Fruit fly (Drosophila melanogaster): ENCODE data around the gene yellow-e2.

- TF ChIP-seq Hr96 (GFP tag; optimal IDR thresholded peaks at IDR 0.05) = no peak
- TF ChIP-seq kay (GFP tag; ENCODE audit: borderline replicate concordance) = no peak
- no peak for TF ChIP-seq bab1 (GFP tag; optimal IDR thresholded peaks at IDR 0.05)
- TF ChIP-seq tj (GFP tag; optimal IDR thresholded peaks at IDR 0.05) = no peak
- TF ChIP-seq pad (GFP tag; optimal IDR thresholded peaks at IDR 0.05) = no peak
- no peak for TF ChIP-seq CG7045 (GFP tag; optimal IDR thresholded peaks at IDR 0.05)
- no peak for TF ChIP-seq CG5204 (GFP tag; optimal IDR thresholded peaks at IDR 0.05)
- TF ChIP-seq Crg-1 (GFP tag; optimal IDR thresholded peaks at IDR 0.05) = no peak
- no peak for TF ChIP-seq CG1620 (GFP tag; optimal IDR thresholded peaks at IDR 0.05)
- TF ChIP-seq cic (GFP tag; optimal IDR thresholded peaks at IDR 0.05) = no peak
- TF ChIP-seq CG14711 (tag; optimal IDR thresholded peaks at IDR 0.05) = no peak
Observed at dm6 chr3R:13415186-13415585, 8.4 kb upstream of the yellow-e2 start, which contains the start of gene yellow-e.

Data from whole organism, adult.